Fruit fly (Drosophila melanogaster) whole organism, prepupa: ENCODE results near the gene uif.

ENCODE experiments used
- Blimp-1 ChIP-seq: fragments of 200-800 bp; sonication (Bioruptor generic); optimal IDR thresholded peaks from 3 replicates; lab custom pipeline; 2017; ENCODE audit warnings: missing biosample characterization, missing genetic modification characterization, mild to moderate bottlenecking, moderate library complexity, missing genetic modification reagents
- CG10631 ChIP-seq: fragments of 200-800 bp; sonication (Bioruptor generic); optimal IDR thresholded peaks from 2 replicates; lab custom pipeline; 2016; ENCODE audit warnings: missing biosample characterization, missing genetic modification characterization
- CG10669 ChIP-seq: fragments of 200-800 bp; sonication (Bioruptor generic); optimal IDR thresholded peaks from 3 replicates; lab custom pipeline; 2018; ENCODE audit warnings: missing biosample characterization, mild to moderate bottlenecking, missing genetic modification characterization, moderate library complexity
- CG11294 ChIP-seq: fragments of 200-800 bp; sonication (Bioruptor generic); IDR thresholded peaks from 2 replicates; pipeline ENCODE4 v1.3.6; 2022; ENCODE audit warnings: missing biosample characterization, missing genetic modification characterization
- CG11902 ChIP-seq: fragments of 200-800 bp; sonication (Bioruptor generic); optimal IDR thresholded peaks from 3 replicates; lab custom pipeline; 2016; ENCODE audit warnings: missing biosample characterization, missing genetic modification characterization
- CG1621 ChIP-seq: fragments of 200-800 bp; sonication (Bioruptor generic); optimal IDR thresholded peaks from 3 replicates; lab custom pipeline; 2018; ENCODE audit warnings: missing biosample characterization, mild to moderate bottlenecking, missing genetic modification characterization
- CG16779 ChIP-seq: fragments of 200-800 bp; sonication (Bioruptor generic); optimal IDR thresholded peaks from 3 replicates; lab custom pipeline; 2017; ENCODE audit warnings: missing biosample characterization, mild to moderate bottlenecking, missing genetic modification characterization
- CG3919 ChIP-seq: fragments of 200-800 bp; sonication (Bioruptor generic); optimal IDR thresholded peaks from 3 replicates; lab custom pipeline; 2016; ENCODE audit warnings: missing biosample characterization, missing genetic modification characterization
- CG4318 ChIP-seq: fragments of 200-800 bp; sonication (Bioruptor generic); optimal IDR thresholded peaks from 3 replicates; lab custom pipeline; 2017; ENCODE audit warnings: missing biosample characterization, mild to moderate bottlenecking, missing genetic modification characterization
- CG6163 ChIP-seq: fragments of 200-800 bp; sonication (Bioruptor generic); IDR thresholded peaks from 3 replicates; pipeline ENCODE4 v1.3.6; 2022; ENCODE audit warnings: missing biosample characterization, missing genetic modification characterization
- CG6276 ChIP-seq: fragments of 200-800 bp; sonication (Bioruptor generic); optimal IDR thresholded peaks from 2 replicates; lab custom pipeline; 2017; ENCODE audit warnings: missing biosample characterization, mild to moderate bottlenecking, missing genetic modification characterization
- CG6792 ChIP-seq: fragments of 200-800 bp; sonication (Bioruptor generic); optimal IDR thresholded peaks from 3 replicates; lab custom pipeline; 2016; ENCODE audit warnings: missing biosample characterization, missing genetic modification characterization
- CG6854 ChIP-seq: fragments of 200-800 bp; sonication (Bioruptor generic); optimal IDR thresholded peaks from 2 replicates; lab custom pipeline; 2017; ENCODE audit warnings: missing biosample characterization, mild to moderate bottlenecking, missing genetic modification characterization
- CG8119 ChIP-seq: fragments of 200-800 bp; sonication (Bioruptor generic); IDR thresholded peaks from 3 replicates; pipeline ENCODE4 v1.3.6; 2022; ENCODE audit warnings: missing biosample characterization, missing genetic modification characterization
- CG8319 ChIP-seq: fragments of 200-800 bp; sonication (Bioruptor generic); optimal IDR thresholded peaks from 3 replicates; lab custom pipeline; 2016; ENCODE audit warnings: missing biosample characterization, missing genetic modification characterization
- CG8632 ChIP-seq: fragments of 200-800 bp; sonication (Bioruptor generic); optimal IDR thresholded peaks from 3 replicates; lab custom pipeline; 2016; ENCODE audit warnings: missing biosample characterization, missing genetic modification characterization
- Eip75B ChIP-seq: fragments of 200-800 bp; sonication (Bioruptor generic); optimal IDR thresholded peaks from 3 replicates; lab custom pipeline; 2016; ENCODE audit warnings: missing biosample characterization, missing genetic modification characterization
- Eip78C ChIP-seq: fragments of 200-800 bp; sonication (Bioruptor generic); peaks from one replicate; lab custom pipeline; 2016; ENCODE audit warnings: missing biosample characterization, missing genetic modification characterization
- Ets21C ChIP-seq: fragments of 200-800 bp; sonication (Bioruptor generic); optimal IDR thresholded peaks from 3 replicates; lab custom pipeline; 2016; ENCODE audit warnings: missing biosample characterization, missing genetic modification characterization
- Ets96B ChIP-seq: fragments of 200-800 bp; optimal IDR thresholded peaks from 2 replicates; lab custom pipeline; 2019; ENCODE audit warnings: missing biosample characterization, mild to moderate bottlenecking, missing genetic modification characterization, moderate library complexity
- Gug ChIP-seq: fragments of 200-800 bp; sonication (Bioruptor generic); IDR thresholded peaks from 2 replicates; pipeline ENCODE4 v1.3.6; 2022; ENCODE audit warnings: missing biosample characterization, missing genetic modification characterization
- Hr38 ChIP-seq: sonication (Bioruptor generic); optimal IDR thresholded peaks from 2 replicates; lab custom pipeline; 2016; ENCODE audit warnings: missing biosample characterization, missing genetic modification characterization
- Hr4 ChIP-seq: fragments of 200-800 bp; sonication (Bioruptor generic); optimal IDR thresholded peaks from 3 replicates; lab custom pipeline; 2016; ENCODE audit warnings: missing biosample characterization, missing genetic modification characterization
- Lpt ChIP-seq: fragments of 200-800 bp; sonication (Bioruptor generic); optimal IDR thresholded peaks from 3 replicates; lab custom pipeline; 2016; ENCODE audit warnings: missing biosample characterization, missing genetic modification characterization
- Met ChIP-seq: fragments of 200-800 bp; sonication (Bioruptor generic); optimal IDR thresholded peaks from 3 replicates; lab custom pipeline; 2016; ENCODE audit warnings: missing biosample characterization, missing genetic modification characterization
- OdsH ChIP-seq: fragments of 200-800 bp; sonication (Bioruptor generic); optimal IDR thresholded peaks from 3 replicates; lab custom pipeline; 2016; ENCODE audit warnings: missing biosample characterization, missing genetic modification characterization
- Smox ChIP-seq: fragments of 200-800 bp; sonication (Bioruptor generic); optimal IDR thresholded peaks from 3 replicates; lab custom pipeline; 2016; ENCODE audit warnings: missing biosample characterization, missing genetic modification characterization
- Sox102F ChIP-seq: fragments of 200-800 bp; sonication (Bioruptor generic); optimal IDR thresholded peaks from 2 replicates; lab custom pipeline; 2016; ENCODE audit warnings: missing biosample characterization, mild to moderate bottlenecking, missing genetic modification characterization
- Sox15 ChIP-seq: fragments of 200-800 bp; sonication (Bioruptor generic); optimal IDR thresholded peaks from 3 replicates; lab custom pipeline; 2016; ENCODE audit warnings: missing biosample characterization, missing genetic modification characterization
- acj6 ChIP-seq: fragments of 200-800 bp; sonication (Bioruptor generic); optimal IDR thresholded peaks from 3 replicates; lab custom pipeline; 2016; ENCODE audit warnings: missing biosample characterization, missing genetic modification characterization
- cyc ChIP-seq: fragments of 200-800 bp; sonication (Bioruptor generic); optimal IDR thresholded peaks from 3 replicates; lab custom pipeline; 2016; ENCODE audit warnings: missing biosample characterization, missing genetic modification characterization
- dac ChIP-seq: fragments of 200-800 bp; sonication (Bioruptor generic); optimal IDR thresholded peaks from 2 replicates; lab custom pipeline; 2017; ENCODE audit warnings: missing biosample characterization, mild to moderate bottlenecking, missing genetic modification characterization
- dsx ChIP-seq: fragments of 200-800 bp; optimal IDR thresholded peaks from 3 replicates; lab custom pipeline; 2019; ENCODE audit warnings: missing biosample characterization, mild to moderate bottlenecking, missing genetic modification characterization, moderate library complexity; ENCODE audit not compliant: poor library complexity, severe bottlenecking
- esn ChIP-seq: fragments of 200-800 bp; sonication (Bioruptor generic); optimal IDR thresholded peaks from 2 replicates; lab custom pipeline; 2016; ENCODE audit warnings: missing biosample characterization, mild to moderate bottlenecking, missing genetic modification characterization, moderate library complexity
- fd85E ChIP-seq: fragments of 200-800 bp; sonication (Bioruptor generic); optimal IDR thresholded peaks from 3 replicates; lab custom pipeline; 2016; ENCODE audit warnings: missing biosample characterization, missing genetic modification characterization
- fkh ChIP-seq: fragments of 200-800 bp; sonication (Bioruptor generic); optimal IDR thresholded peaks from 3 replicates; lab custom pipeline; 2017; ENCODE audit warnings: missing biosample characterization, mild to moderate bottlenecking, missing genetic modification characterization, moderate library complexity
- net ChIP-seq: fragments of 200-800 bp; sonication (Bioruptor generic); optimal IDR thresholded peaks from 3 replicates; lab custom pipeline; 2016; ENCODE audit warnings: missing biosample characterization, missing genetic modification characterization
- pdm3 ChIP-seq: fragments of 200-800 bp; sonication (Bioruptor generic); optimal IDR thresholded peaks from 3 replicates; lab custom pipeline; 2016; ENCODE audit warnings: missing biosample characterization, missing genetic modification characterization
- spab ChIP-seq: fragments of 200-800 bp; sonication (Bioruptor generic); optimal IDR thresholded peaks from 2 replicates; lab custom pipeline; 2017; ENCODE audit warnings: missing biosample characterization, mild to moderate bottlenecking, missing genetic modification characterization, missing genetic modification reagents
- ss ChIP-seq, 2 experiments: fragments of 200-800 bp; sonication (Bioruptor generic); optimal IDR thresholded peaks; 2 replicates in 1 of 2; 3 replicates in 1 of 2; lab custom pipeline; 2017 to 2018; ENCODE audit warnings: mild to moderate bottlenecking in 2 of 2, missing biosample characterization in 2 of 2, missing genetic modification characterization in 2 of 2, moderate library complexity in 1 of 2
- svp ChIP-seq: fragments of 200-800 bp; sonication (Bioruptor generic); peaks from one replicate; lab custom pipeline; 2016; ENCODE audit warnings: missing biosample characterization, missing genetic modification characterization
- topi ChIP-seq: fragments of 200-800 bp; sonication (Bioruptor generic); optimal IDR thresholded peaks from 3 replicates; lab custom pipeline; 2016; ENCODE audit warnings: missing biosample characterization, missing genetic modification characterization
- vri ChIP-seq: fragments of 200-800 bp; sonication (Bioruptor generic); optimal IDR thresholded peaks from 3 replicates; lab custom pipeline; 2016; ENCODE audit warnings: missing biosample characterization, mild to moderate bottlenecking, missing genetic modification characterization

Gene uif

dm6 chr2L:6991085-6991484 is 19.1 kb downstream of the uif start (continued):
- TF ChIP-seq CG3919 (GFP tag; lab: Kevin White, UChicago) (peak; percentile 79), Met (GFP tag; lab: Kevin White, UChicago) (no peak), ss (GFP tag; optimal IDR thresholded peaks at IDR 0.05; lab: Kevin White, UChicago) (peak; percentile 61 to 75), CG10631 (peak; percentile 35), CG4318 (GFP tag; lab: Kevin White, UChicago) (peak; percentile 44), CG8119 (GFP tag; lab: Robert Waterston, UW) (peak; percentile 75), Smox (GFP tag; lab: Kevin White, UChicago) (peak; percentile 12), esn (GFP tag; lab: Kevin White, UChicago) (no peak), acj6 (GFP tag; lab: Kevin White, UChicago) (peak; percentile 62), Ets21C (no peak), Ets96B (peak; percentile 76), fkh (GFP tag; lab: Kevin White, UChicago) (no peak), dsx (peak; percentile 64), CG10669 (GFP tag; lab: Kevin White, UChicago) (peak; percentile 64), Blimp-1 (no peak), dac (peak; percentile 39), Eip78C (GFP tag; lab: Kevin White, UChicago) (peak; percentile 91), Sox15 (GFP tag; lab: Kevin White, UChicago) (peak; percentile 20), Sox102F (GFP tag; lab: Kevin White, UChicago) (no peak), topi (GFP tag; lab: Kevin White, UChicago) (peak; percentile 54), CG1621 (tag; lab: Kevin White, UChicago) (peak; percentile 66), CG11902 (GFP tag; lab: Kevin White, UChicago) (peak; percentile 48), Gug (GFP tag; lab: Robert Waterston, UW) (peak; percentile 63), CG6792 (GFP tag; lab: Kevin White, UChicago) (peak; percentile 66), vri (no peak), CG8319 (peak; percentile 33), net (peak; percentile 77), Hr4 (GFP tag; lab: Kevin White, UChicago) (peak; percentile 76), CG6854 (no peak), cyc (GFP tag; lab: Kevin White, UChicago) (peak; percentile 27), CG6276 (peak; percentile 67), CG8632 (GFP tag; lab: Kevin White, UChicago) (peak; percentile 33), CG6163 (GFP tag; lab: Robert Waterston, UW) (peak; percentile 88), Eip75B (peak; percentile 82), Lpt (GFP tag; lab: Kevin White, UChicago) (peak; percentile 63), spab (GFP tag; lab: Kevin White, UChicago) (peak; percentile 57), svp (GFP tag; lab: Kevin White, UChicago) (peak; percentile 55), fd85E (no peak), OdsH (GFP tag; lab: Kevin White, UChicago) (peak; percentile 66)

- TF ChIP-seq CG6163 (GFP tag; lab: Robert Waterston, UW) (no peak), CG10669 (GFP tag; lab: Kevin White, UChicago) (no peak), Ets96B (no peak), CG6276 (no peak), Smox (GFP tag; lab: Kevin White, UChicago) (no peak), acj6 (GFP tag; lab: Kevin White, UChicago) (no peak), CG4318 (GFP tag; lab: Kevin White, UChicago) (no peak), CG11902 (GFP tag; lab: Kevin White, UChicago) (no peak), CG11294 (GFP tag; lab: Robert Waterston, UW) (no peak), Hr38 (GFP tag; lab: Kevin White, UChicago) (no peak), net (no peak), CG16779 (tag; lab: Kevin White, UChicago) (no peak), pdm3 (no peak), Met (GFP tag; lab: Kevin White, UChicago) (no peak), topi (GFP tag; lab: Kevin White, UChicago) (no peak), CG8319 (no peak), CG10631 (no peak), Blimp-1 (no peak), CG8119 (GFP tag; lab: Robert Waterston, UW) (no peak)
These were observed 38.5 kb downstream of the uif start, which contains the start of gene snRNP-U1-70K for dm6 chr2L:6971597-6972036. snRNP-U1-70K (minus strand) TSS chr2L:6971737.
